Comparison of ENCODE assay signal across 1 fruit fly cellular context in the genomic region with DNA sequence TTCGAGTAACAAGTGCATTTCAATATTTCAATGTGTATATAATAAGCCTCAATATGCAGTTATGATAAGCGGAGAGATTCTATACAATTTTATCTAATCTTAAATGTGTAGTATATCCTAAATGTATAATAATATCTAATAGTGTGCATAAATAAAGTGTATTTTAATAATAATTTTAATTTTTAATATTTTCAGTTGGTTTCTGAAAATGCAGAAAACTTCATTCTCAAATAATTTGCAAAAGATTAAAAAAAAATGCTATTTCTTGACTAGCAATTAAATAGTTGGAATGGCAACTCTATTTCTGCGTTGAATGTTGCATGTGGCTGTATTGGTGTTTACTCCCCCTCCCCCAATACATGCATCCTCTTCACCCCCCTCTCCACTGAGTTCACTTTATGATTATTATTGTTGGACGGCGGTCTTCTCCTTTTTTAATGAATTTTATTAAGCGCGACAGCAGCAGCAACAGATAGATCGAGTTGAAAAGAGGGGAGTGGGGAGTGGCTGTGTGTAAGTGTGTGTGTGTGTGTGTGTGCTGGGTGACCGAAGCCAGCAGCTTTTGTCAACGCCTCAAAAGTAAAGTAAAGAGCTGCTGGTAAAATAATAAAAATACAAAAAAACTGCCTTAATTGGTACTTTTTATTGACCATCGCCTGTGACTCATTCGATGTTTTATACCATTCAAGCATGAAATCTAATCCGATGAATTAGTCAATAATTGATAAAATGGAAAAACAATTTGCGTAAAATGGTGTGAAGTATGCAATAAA.
TF ChIP-seq lines count a peak whose summit lies in the region.

No protein-coding gene starts in this region.

TF ChIP-seq in whole organism, embryonic, 481 proteins besides CTCF, POLR2A, EP300 and RAD21 (continued from another document):
- TF ChIP-seq NfI (GFP tag; optimal IDR thresholded peaks at IDR 0.05; lab: Kevin White, UChicago), result no peak
- no peak for TF ChIP-seq Fer3 (tag; optimal IDR thresholded peaks at IDR 0.05; lab: Kevin White, UChicago)
- TF ChIP-seq CG15514 (GFP tag; optimal IDR thresholded peaks at IDR 0.05; lab: Kevin White, UChicago), result no peak
- TF ChIP-seq CG17385 (GFP tag; optimal IDR thresholded peaks at IDR 0.05; lab: Kevin White, UChicago), result no peak
- TF ChIP-seq jing (GFP tag; optimal IDR thresholded peaks at IDR 0.05; lab: Kevin White, UChicago), result no peak
- no peak for TF ChIP-seq CG18599 (GFP tag; optimal IDR thresholded peaks at IDR 0.05; lab: Kevin White, UChicago)
- TF ChIP-seq CG12769 (tag; optimal IDR thresholded peaks at IDR 0.05; lab: Kevin White, UChicago), result no peak
- TF ChIP-seq CG34224 (GFP tag; IDR thresholded peaks at IDR 0.05; lab: Robert Waterston, UW; ENCODE audit: partially characterized antibody), result no peak
- no peak for TF ChIP-seq Spps (tag; optimal IDR thresholded peaks at IDR 0.05; lab: Kevin White, UChicago)
- TF ChIP-seq CG7372 (GFP tag; IDR thresholded peaks at IDR 0.05; lab: Robert Waterston, UW), result no peak
- TF ChIP-seq danr (GFP tag; IDR thresholded peaks at IDR 0.05; lab: Robert Waterston, UW), result no peak
- TF ChIP-seq prd (optimal IDR thresholded peaks at IDR 0.05; lab: Kevin White, UChicago), result no peak
- no peak for TF ChIP-seq prd (GFP tag; IDR thresholded peaks at IDR 0.05; lab: Robert Waterston, UW)
- TF ChIP-seq CG34422 (GFP tag; IDR thresholded peaks at IDR 0.05; lab: Robert Waterston, UW), result no peak
